Fruit fly (Drosophila melanogaster) whole organism, embryonic: ENCODE data around the gene CG3529.

ENCODE experiments used
- Antp ChIP-seq: fragments of 200-800 bp; sonication (Bioruptor generic); optimal IDR thresholded peaks from 3 replicates; lab custom pipeline; 2016; ENCODE audit warnings: missing biosample characterization, missing genetic modification characterization
- Blimp-1 ChIP-seq: fragments of 200-800 bp; sonication (Bioruptor generic); optimal IDR thresholded peaks from 3 replicates; lab custom pipeline; 2018; ENCODE audit warnings: missing biosample characterization, missing genetic modification characterization, mild to moderate bottlenecking, moderate library complexity, missing genetic modification reagents
- CG10654 ChIP-seq: fragments of 200-800 bp; sonication (Bioruptor generic); optimal IDR thresholded peaks from 2 replicates; lab custom pipeline; 2016; ENCODE audit warnings: missing biosample characterization, missing genetic modification characterization
- CG11456 ChIP-seq: fragments of 200-800 bp; sonication (Bioruptor generic); IDR thresholded peaks from 3 replicates; pipeline ENCODE4 v1.3.6; 2022; ENCODE audit warnings: missing biosample characterization, missing genetic modification characterization
- CG11504 ChIP-seq: fragments of 200-800 bp; sonication (Bioruptor generic); optimal IDR thresholded peaks from 3 replicates; lab custom pipeline; 2019; ENCODE audit warnings: missing biosample characterization, mild to moderate bottlenecking, missing genetic modification characterization, moderate library complexity
- CG11696 ChIP-seq: fragments of 200-800 bp; sonication (Bioruptor generic); IDR thresholded peaks from 2 replicates; pipeline ENCODE4 v1.3.6; 2022; ENCODE audit warnings: missing biosample characterization, missing genetic modification characterization
- CG12391 ChIP-seq: fragments of 200-800 bp; sonication (Bioruptor generic); optimal IDR thresholded peaks from 3 replicates; lab custom pipeline; 2018; ENCODE audit warnings: missing biosample characterization, mild to moderate bottlenecking, missing genetic modification characterization, moderate library complexity
- CG1603 ChIP-seq: fragments of 200-800 bp; sonication (Bioruptor generic); optimal IDR thresholded peaks from 2 replicates; lab custom pipeline; 2019; ENCODE audit warnings: missing biosample characterization, mild to moderate bottlenecking, missing genetic modification characterization, moderate library complexity
- CG17829 ChIP-seq: fragments of 200-800 bp; optimal IDR thresholded peaks from 2 replicates; lab custom pipeline; 2019; ENCODE audit warnings: missing biosample characterization, mild to moderate bottlenecking, missing genetic modification characterization, moderate library complexity
- CG17912 ChIP-seq: fragments of 200-800 bp; sonication (Bioruptor generic); optimal IDR thresholded peaks from 2 replicates; lab custom pipeline; 2018; ENCODE audit warnings: missing biosample characterization, mild to moderate bottlenecking, missing genetic modification characterization
- CG2120 ChIP-seq: fragments of 200-800 bp; sonication (Bioruptor generic); optimal IDR thresholded peaks from 3 replicates; lab custom pipeline; 2016; ENCODE audit warnings: missing biosample characterization, missing genetic modification characterization
- CG2712 ChIP-seq: fragments of 200-800 bp; optimal IDR thresholded peaks from 3 replicates; lab custom pipeline; 2019; ENCODE audit warnings: missing biosample characterization, mild to moderate bottlenecking, missing genetic modification characterization, moderate library complexity
- CG30403 ChIP-seq: fragments of 200-800 bp; sonication (Bioruptor generic); optimal IDR thresholded peaks from 3 replicates; lab custom pipeline; 2016; ENCODE audit warnings: missing biosample characterization, missing genetic modification characterization
- CG31441 ChIP-seq: fragments of 200-800 bp; sonication (Bioruptor generic); IDR thresholded peaks from 2 replicates; pipeline ENCODE4 v1.3.6; 2022; ENCODE audit warnings: missing biosample characterization, missing genetic modification characterization
- CG34376 ChIP-seq: fragments of 200-800 bp; sonication (Bioruptor generic); optimal IDR thresholded peaks from 2 replicates; lab custom pipeline; 2018; ENCODE audit warnings: missing biosample characterization, mild to moderate bottlenecking, missing genetic modification characterization
- CG4617 ChIP-seq: fragments of 200-800 bp; sonication (Bioruptor generic); optimal IDR thresholded peaks from 3 replicates; lab custom pipeline; 2016; ENCODE audit warnings: missing biosample characterization, missing genetic modification characterization, borderline replicate concordance
- CG6654 ChIP-seq: fragments of 200-800 bp; sonication (Bioruptor generic); optimal IDR thresholded peaks from 2 replicates; lab custom pipeline; 2017; ENCODE audit warnings: missing biosample characterization, mild to moderate bottlenecking, missing genetic modification characterization
- CG6791 ChIP-seq: fragments of 200-800 bp; sonication (Bioruptor generic); IDR thresholded peaks from 3 replicates; pipeline ENCODE4 v1.3.6; 2022; ENCODE audit warnings: missing biosample characterization, missing genetic modification characterization; ENCODE audit not compliant: partially characterized antibody
- CG9609 ChIP-seq: fragments of 200-800 bp; sonication (Bioruptor generic); optimal IDR thresholded peaks from 3 replicates; lab custom pipeline; 2016; ENCODE audit warnings: missing biosample characterization, missing genetic modification characterization
- D19B ChIP-seq: fragments of 200-800 bp; sonication (Bioruptor generic); optimal IDR thresholded peaks from 2 replicates; lab custom pipeline; 2017; ENCODE audit warnings: missing biosample characterization, mild to moderate bottlenecking, missing genetic modification characterization
- Doc3 ChIP-seq: fragments of 200-800 bp; sonication (Bioruptor generic); IDR thresholded peaks from 3 replicates; pipeline ENCODE4 v1.3.6; 2022; ENCODE audit warnings: missing biosample characterization, missing genetic modification characterization; ENCODE audit not compliant: partially characterized antibody
- E2f1 ChIP-seq: fragments of 200-800 bp; sonication (Bioruptor generic); IDR thresholded peaks from 2 replicates; pipeline ENCODE4 v1.3.6; 2022; ENCODE audit warnings: missing biosample characterization, missing genetic modification characterization
- ERR ChIP-seq: fragments of 200-800 bp; sonication (Bioruptor generic); optimal IDR thresholded peaks from 2 replicates; lab custom pipeline; 2016; ENCODE audit warnings: missing biosample characterization, missing genetic modification characterization
- GATAe ChIP-seq: fragments of 200-800 bp; sonication (Bioruptor generic); conservative IDR thresholded peaks from 2 replicates; pipeline ENCODE4 v1.3.6; 2022; ENCODE audit warnings: missing biosample characterization, missing genetic modification characterization
- NFAT ChIP-seq: fragments of 200-800 bp; sonication (Bioruptor generic); IDR thresholded peaks from 2 replicates; pipeline ENCODE4 v1.3.6; 2022; ENCODE audit warnings: missing biosample characterization, missing genetic modification characterization
- Nf-YC ChIP-seq: fragments of 200-800 bp; optimal IDR thresholded peaks from 3 replicates; lab custom pipeline; 2019; ENCODE audit warnings: missing biosample characterization, mild to moderate bottlenecking, missing genetic modification characterization, moderate library complexity
- Oaz ChIP-seq: fragments of 200-800 bp; sonication (Bioruptor generic); IDR thresholded peaks from 2 replicates; pipeline ENCODE4 v1.3.6; 2022; ENCODE audit warnings: missing biosample characterization, missing genetic modification characterization
- ab ChIP-seq: fragments of 200-800 bp; sonication (Bioruptor generic); optimal IDR thresholded peaks from 2 replicates; lab custom pipeline; 2016; ENCODE audit warnings: missing biosample characterization, missing genetic modification characterization
- bbx ChIP-seq: fragments of 200-800 bp; sonication (Bioruptor generic); IDR thresholded peaks from 2 replicates; pipeline ENCODE4 v1.3.6; 2022; ENCODE audit warnings: missing biosample characterization, missing genetic modification characterization; ENCODE audit not compliant: partially characterized antibody
- cas ChIP-seq: fragments of 200-800 bp; sonication (Bioruptor generic); IDR thresholded peaks from 2 replicates; pipeline ENCODE4 v1.3.6; 2022; ENCODE audit warnings: missing biosample characterization, missing genetic modification characterization
- caup ChIP-seq: fragments of 200-800 bp; sonication (Bioruptor generic); optimal IDR thresholded peaks from 3 replicates; lab custom pipeline; 2017; ENCODE audit warnings: missing biosample characterization, mild to moderate bottlenecking, missing genetic modification characterization, moderate library complexity; ENCODE audit not compliant: severe bottlenecking
- chinmo ChIP-seq: fragments of 200-800 bp; sonication (Bioruptor generic); IDR thresholded peaks from 4 replicates; pipeline ENCODE4 v1.3.6; 2022; ENCODE audit warnings: missing biosample characterization, missing genetic modification characterization; ENCODE audit not compliant: partially characterized antibody
- ci ChIP-seq: fragments of 200-800 bp; sonication (Bioruptor generic); IDR thresholded peaks from 3 replicates; pipeline ENCODE4 v1.3.6; 2022; ENCODE audit warnings: missing biosample characterization, missing genetic modification characterization
- gsb-n ChIP-seq: fragments of 200-800 bp; sonication (Bioruptor generic); optimal IDR thresholded peaks from 3 replicates; lab custom pipeline; 2018; ENCODE audit warnings: missing biosample characterization, mild to moderate bottlenecking, missing genetic modification characterization
- h ChIP-seq: fragments of >200 bp; optimal IDR thresholded peaks from 2 replicates; lab custom pipeline; 2017
- jing ChIP-seq: fragments of 200-800 bp; sonication (Bioruptor generic); optimal IDR thresholded peaks from 2 replicates; lab custom pipeline; 2018; ENCODE audit warnings: missing biosample characterization, mild to moderate bottlenecking, missing genetic modification characterization
- jumu ChIP-seq: fragments of 200-800 bp; sonication (Bioruptor generic); optimal IDR thresholded peaks from 3 replicates; lab custom pipeline; 2016; ENCODE audit warnings: missing biosample characterization, missing genetic modification characterization
- knrl ChIP-seq: fragments of 200-800 bp; sonication (Bioruptor generic); IDR thresholded peaks from 3 replicates; pipeline ENCODE4 v1.3.6; 2022; ENCODE audit warnings: missing biosample characterization, missing genetic modification characterization; ENCODE audit not compliant: partially characterized antibody
- lab ChIP-seq: fragments of 200-800 bp; sonication (Bioruptor generic); optimal IDR thresholded peaks from 3 replicates; lab custom pipeline; 2017; ENCODE audit warnings: missing biosample characterization, missing genetic modification characterization, mild to moderate bottlenecking, moderate library complexity, missing genetic modification reagents
- mirr ChIP-seq: fragments of 200-800 bp; sonication (Bioruptor generic); optimal IDR thresholded peaks from 3 replicates; lab custom pipeline; 2018; ENCODE audit warnings: missing biosample characterization, mild to moderate bottlenecking, missing genetic modification characterization
- nom ChIP-seq: fragments of 200-800 bp; sonication (Bioruptor generic); optimal IDR thresholded peaks from 2 replicates; lab custom pipeline; 2017; ENCODE audit warnings: missing biosample characterization, missing genetic modification characterization, mild to moderate bottlenecking, moderate library complexity, missing genetic modification reagents
- prd ChIP-seq, 3 experiments: fragments of >200 bp in 2 of 3; fragments of 200-800 bp in 1 of 3; sonication (Bioruptor generic) in 1 of 3; optimal IDR thresholded peaks in 2 of 3; IDR thresholded peaks in 1 of 3; 2 replicates in 2 of 3; 3 replicates in 1 of 3; pipeline versions ENCODE4 v1.3.6 to Lab custom; 2017 to 2022; ENCODE audit warnings: missing biosample characterization in 1 of 3, missing genetic modification characterization in 1 of 3
- ranshi ChIP-seq: fragments of 200-800 bp; sonication (Bioruptor generic); IDR thresholded peaks from 2 replicates; pipeline ENCODE4 v1.3.6; 2022; ENCODE audit warnings: missing biosample characterization, missing genetic modification characterization
- sqz ChIP-seq: fragments of 200-800 bp; sonication (Bioruptor generic); optimal IDR thresholded peaks from 3 replicates; lab custom pipeline; 2018; ENCODE audit warnings: missing biosample characterization, mild to moderate bottlenecking, missing genetic modification characterization
- tap ChIP-seq: fragments of 200-800 bp; optimal IDR thresholded peaks from 3 replicates; lab custom pipeline; 2019; ENCODE audit warnings: missing biosample characterization, mild to moderate bottlenecking, missing genetic modification characterization, moderate library complexity
- tll ChIP-seq, 2 experiments: fragments of 200-800 bp in 1 of 2; fragments of >200 bp in 1 of 2; sonication (Bioruptor generic) in 1 of 2; optimal IDR thresholded peaks; 2 replicates each; lab custom pipeline; 2017 to 2019; ENCODE audit warnings: missing biosample characterization in 2 of 2, missing genetic modification characterization in 2 of 2, mild to moderate bottlenecking in 1 of 2, moderate library complexity in 1 of 2
- tna ChIP-seq: fragments of 200-800 bp; sonication (Bioruptor generic); IDR thresholded peaks from 2 replicates; pipeline ENCODE4 v1.3.6; 2022; ENCODE audit warnings: missing biosample characterization, missing genetic modification characterization; ENCODE audit not compliant: partially characterized antibody
- zen ChIP-seq: fragments of 200-800 bp; sonication (Bioruptor generic); optimal IDR thresholded peaks from 3 replicates; lab custom pipeline; 2018; ENCODE audit warnings: missing biosample characterization, mild to moderate bottlenecking, missing genetic modification characterization, moderate library complexity

Gene CG3529

dm6 chr3L:9455819-9456388 is 9.2 kb downstream of the CG3529 start, which contains the start of the genes phol and CG3552 (continued):
- TF ChIP-seq Oaz (GFP tag; lab: Robert Waterston, UW) (no peak), GATAe (GFP tag; lab: Robert Waterston, UW) (no peak), ERR (GFP tag; lab: Kevin White, UChicago) (no peak), tap (tag; lab: Kevin White, UChicago) (no peak), D19B (GFP tag; lab: Kevin White, UChicago) (no peak), chinmo (GFP tag; lab: Robert Waterston, UW) (0 out of 4 replicates have a peak, but pooled peaks have one; percentile 36), sqz (GFP tag; lab: Kevin White, UChicago) (no peak), knrl (GFP tag; lab: Robert Waterston, UW) (0 out of 3 replicates have a peak, but pooled peaks have one; percentile 37), CG2712 (peak; percentile 16), mirr (GFP tag; lab: Kevin White, UChicago) (no peak), CG11504 (tag; lab: Kevin White, UChicago) (peak; percentile 16), CG34376 (GFP tag; lab: Kevin White, UChicago) (peak; percentile 5), CG17829 (tag; lab: Kevin White, UChicago) (peak; percentile 35), jumu (GFP tag; lab: Kevin White, UChicago) (no peak), E2f1 (GFP tag; lab: Robert Waterston, UW) (no peak), tna (GFP tag; lab: Robert Waterston, UW) (no peak), ci (GFP tag; lab: Robert Waterston, UW) (peak; percentile 30; the same call in 1 of the 3 replicates), caup (GFP tag; lab: Kevin White, UChicago) (no peak), gsb-n (tag; lab: Kevin White, UChicago) (no peak), zen (tag; lab: Kevin White, UChicago) (no peak), CG30403 (peak; percentile 8), CG11696 (GFP tag; lab: Robert Waterston, UW) (no peak), Antp (GFP tag; lab: Kevin White, UChicago) (no peak), CG1603 (tag; lab: Kevin White, UChicago) (peak; percentile 73), cas (GFP tag; lab: Robert Waterston, UW) (no peak), Doc3 (0 out of 3 replicates have a peak, but pooled peaks have one; percentile 46), NFAT (GFP tag; lab: Robert Waterston, UW) (no peak), lab (GFP tag; lab: Kevin White, UChicago) (peak; percentile 35), jing (GFP tag; lab: Kevin White, UChicago) (no peak), Blimp-1 (GFP tag; lab: Kevin White, UChicago) (no peak), ranshi (GFP tag; lab: Robert Waterston, UW) (no peak), Nf-YC (tag; lab: Kevin White, UChicago) (peak; percentile 43), nom (GFP tag; lab: Kevin White, UChicago) (no peak), h (lab: Kevin White, UChicago) (no peak), CG4617 (GFP tag; lab: Kevin White, UChicago) (peak; percentile 92), CG9609 (GFP tag; lab: Kevin White, UChicago) (no peak), ab (GFP tag; lab: Kevin White, UChicago) (no peak), tll (GFP tag; optimal IDR thresholded peaks at IDR 0.05; lab: Kevin White, UChicago) (peak in 1 of 2 experiments; percentile 13), CG12391 (tag; lab: Kevin White, UChicago) (peak; percentile 34), CG6791 (GFP tag; lab: Robert Waterston, UW) (peak; percentile 27; the same call in 2 of the 3 replicates), CG11456 (GFP tag; lab: Robert Waterston, UW) (no peak), CG31441 (GFP tag; lab: Robert Waterston, UW) (no peak), prd (optimal IDR thresholded peaks at IDR 0.05; lab: Kevin White, UChicago) (no peak), prd (GFP tag; IDR thresholded peaks at IDR 0.05; lab: Robert Waterston, UW) (no peak), CG10654 (no peak), bbx (GFP tag; lab: Robert Waterston, UW) (0 out of 2 replicates have a peak, but pooled peaks have one; percentile 27), CG6654 (no peak), CG2120 (peak; percentile 40), CG17912 (GFP tag; lab: Kevin White, UChicago) (no peak)
